Worm (Caenorhabditis elegans): ENCODE data around the gene glo-3.

DNA sequence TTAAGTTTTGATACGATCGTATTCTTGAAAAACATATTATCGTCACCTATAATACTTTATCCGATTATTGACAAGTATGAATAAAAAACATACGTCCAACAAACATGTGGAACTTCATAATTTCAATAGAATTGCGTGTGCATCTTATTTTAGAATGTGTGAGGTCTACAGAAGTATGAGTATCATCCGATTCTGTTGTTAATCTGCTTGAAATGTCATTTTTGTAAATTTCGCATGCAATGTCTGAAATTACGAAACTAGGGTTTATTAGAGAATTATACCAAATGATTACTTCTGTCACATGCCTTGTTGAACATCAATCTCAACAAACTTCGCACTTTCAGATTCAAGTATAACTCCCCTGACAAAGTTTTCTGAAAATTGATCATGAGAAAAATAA is 8.3 kb downstream of the glo-3 start:
- TF ChIP-seq Y48G9A.11 (GFP tag; IDR thresholded peaks at IDR 0.05) (no peak), ctbp-1 (GFP tag; IDR thresholded peaks at IDR 0.05) (no peak), fos-1 (tag; optimal IDR thresholded peaks at IDR 0.05) (no peak), nhr-11 (tag; optimal IDR thresholded peaks at IDR 0.05) (no peak)

Data from whole organism, L4 larva.